Worm (Caenorhabditis elegans): ENCODE results near the gene C27D8.4.

DNA sequence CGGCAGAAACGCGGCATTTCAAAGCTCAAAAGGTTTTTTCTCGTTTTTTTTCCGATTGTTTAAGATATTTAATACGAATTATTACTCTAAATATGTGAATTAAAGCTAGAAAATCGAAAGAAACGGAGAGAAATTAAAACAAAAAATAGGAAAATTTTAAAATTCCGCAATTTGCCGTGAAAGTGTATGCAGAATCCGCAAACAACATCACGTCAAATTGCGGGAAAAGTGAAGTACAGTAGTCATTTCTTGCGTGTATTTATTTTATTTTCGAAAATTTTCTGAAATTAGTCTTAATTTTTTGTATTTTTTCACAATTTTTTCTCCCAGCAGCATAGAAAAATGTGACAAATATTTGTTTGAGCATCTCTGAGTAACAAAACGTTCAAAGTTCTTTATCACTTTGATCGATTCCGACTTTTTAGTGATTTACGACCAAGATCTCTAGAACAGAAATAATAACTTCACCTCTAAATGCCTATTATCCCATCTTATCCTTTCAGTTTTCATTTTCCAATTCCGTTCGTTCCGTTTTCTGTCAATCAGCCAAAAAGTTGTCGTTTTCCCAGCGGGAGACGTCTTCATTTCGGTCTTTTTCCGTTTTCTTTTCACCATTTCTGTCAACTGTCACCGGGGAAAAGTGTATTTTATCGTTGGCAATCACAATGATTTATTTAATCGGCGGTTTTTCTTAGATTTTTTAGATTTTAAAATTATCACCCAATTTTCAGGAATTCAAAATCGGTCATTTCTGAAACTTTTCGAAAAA lies 18.9 kb upstream of the C27D8.4 start:
- TF ChIP-seq ama-1 (optimal IDR thresholded peaks at IDR 0.05) (no peak), unc-130 (tag; optimal IDR thresholded peaks at IDR 0.05) (no peak), ztf-11 (tag; optimal IDR thresholded peaks at IDR 0.05) (no peak), lin-39 (tag; optimal IDR thresholded peaks at IDR 0.05) (no peak), zag-1 (tag; optimal IDR thresholded peaks at IDR 0.05) (no peak), fos-1 (tag; optimal IDR thresholded peaks at IDR 0.05) (no peak), pag-3 (tag; optimal IDR thresholded peaks at IDR 0.05; ENCODE audit: borderline replicate concordance, insufficient read depth) (no peak), vab-15 (tag; optimal IDR thresholded peaks at IDR 0.05) (no peak), aha-1 (tag; optimal IDR thresholded peaks at IDR 0.05) (no peak), unc-62 (GFP tag; optimal IDR thresholded peaks at IDR 0.05) (no peak), isw-1 (GFP tag; IDR thresholded peaks at IDR 0.05) (no peak)

All from whole organism, L1 larva.